Worm (Caenorhabditis elegans) whole organism, midembryonic: ENCODE results near the gene pqn-31.

ENCODE experiments used
- T22C8.4 ChIP-seq: fragments of 200-800 bp; sonication (Bioruptor generic); IDR thresholded peaks from 2 replicates; pipeline ENCODE4 v1.3.6; 2022; ENCODE audit warnings: missing genetic modification characterization, missing compliant biosample characterization
- cog-1 ChIP-seq: sonication (generic microtip); optimal IDR thresholded peaks from 2 replicates; lab custom pipeline; 2016; ENCODE audit warnings: missing genetic modification characterization, missing compliant biosample characterization
- flt-1 ChIP-seq: fragments of 200-800 bp; sonication (Bioruptor generic); IDR thresholded peaks from 2 replicates; pipeline ENCODE4 v1.3.6; 2022; ENCODE audit warnings: missing genetic modification characterization, missing compliant biosample characterization
- med-1 ChIP-seq: sonication (generic microtip); optimal IDR thresholded peaks from 2 replicates; lab custom pipeline; 2017; ENCODE audit warnings: missing genetic modification characterization, mild to moderate bottlenecking, missing compliant biosample characterization, antibody characterized with exemption, missing genetic modification reagents; ENCODE audit not compliant: insufficient read depth
- ztf-23 ChIP-seq: fragments of 200-800 bp; sonication (Bioruptor generic); IDR thresholded peaks from 2 replicates; pipeline ENCODE4 v1.3.6; 2022; ENCODE audit warnings: missing genetic modification reagents, missing genetic modification characterization, missing compliant biosample characterization
- ztf-29 ChIP-seq: fragments of 200-800 bp; sonication (Bioruptor generic); IDR thresholded peaks from 2 replicates; pipeline ENCODE4 v1.3.6; 2022; ENCODE audit warnings: missing genetic modification reagents, missing genetic modification characterization, missing compliant biosample characterization

- TF ChIP-seq ztf-29 (GFP tag; lab: Robert Waterston, UW) (no peak), T22C8.4 (GFP tag; lab: Robert Waterston, UW) (no peak), med-1 (GFP tag; lab: Kevin White, UChicago) (no peak), ztf-23 (GFP tag; lab: Robert Waterston, UW) (no peak), flt-1 (GFP tag; lab: Robert Waterston, UW) (no peak), cog-1 (tag; lab: Kevin White, UChicago) (no peak)
Measured at ce11 chrV:9067678-9068077, 41.7 kb upstream of the pqn-31 start, which contains the start of gene fip-2.
